Fruit fly (Drosophila melanogaster) whole organism, embryonic: ENCODE measurements around the gene Tsp74F.
A peak's percentile ranks its signal among the peaks of the same experiment; 100 is the strongest.

ENCODE experiments used
- Awh ChIP-seq: fragments of 200-800 bp; sonication (Bioruptor generic); IDR thresholded peaks from 2 replicates; pipeline ENCODE4, ENCODE4 v1.3.6; 2022; ENCODE audit warnings: missing biosample characterization, missing genetic modification characterization
- Bteb2 ChIP-seq: fragments of 200-800 bp; sonication (Bioruptor generic); optimal IDR thresholded peaks from 2 replicates; lab custom pipeline; 2016; ENCODE audit warnings: missing biosample characterization, missing genetic modification characterization
- CG10321 ChIP-seq: fragments of 200-800 bp; sonication (Bioruptor generic); IDR thresholded peaks from 2 replicates; pipeline ENCODE4 v1.3.6; 2022; ENCODE audit warnings: missing biosample characterization, missing genetic modification characterization
- CG11247 ChIP-seq: fragments of 200-800 bp; sonication (Bioruptor generic); IDR thresholded peaks from 2 replicates; pipeline ENCODE4 v1.3.6; 2022; ENCODE audit warnings: missing biosample characterization, missing genetic modification characterization
- CG12299 ChIP-seq: fragments of 200-800 bp; sonication (Bioruptor generic); optimal IDR thresholded peaks from 2 replicates; lab custom pipeline; 2018; ENCODE audit warnings: missing biosample characterization, mild to moderate bottlenecking, missing genetic modification characterization
- CG13624 ChIP-seq: fragments of 200-800 bp; sonication (Bioruptor generic); optimal IDR thresholded peaks from 2 replicates; lab custom pipeline; 2016; ENCODE audit warnings: missing biosample characterization, missing genetic modification characterization
- CG13775 ChIP-seq: fragments of 200-800 bp; sonication (Bioruptor generic); optimal IDR thresholded peaks from 3 replicates; lab custom pipeline; 2017; ENCODE audit warnings: missing biosample characterization, mild to moderate bottlenecking, missing genetic modification characterization
- CG15479 ChIP-seq: fragments of 200-800 bp; sonication (Bioruptor generic); optimal IDR thresholded peaks from 3 replicates; lab custom pipeline; 2019; ENCODE audit warnings: missing biosample characterization, mild to moderate bottlenecking, missing genetic modification characterization, moderate library complexity
- CG16815 ChIP-seq: fragments of 200-800 bp; sonication (Bioruptor generic); optimal IDR thresholded peaks from 3 replicates; lab custom pipeline; 2017; ENCODE audit warnings: missing biosample characterization, mild to moderate bottlenecking, missing genetic modification characterization
- CG16863 ChIP-seq: fragments of 200-800 bp; sonication (Bioruptor generic); optimal IDR thresholded peaks from 3 replicates; lab custom pipeline; 2016; ENCODE audit warnings: missing biosample characterization, missing genetic modification characterization
- CG31441 ChIP-seq: fragments of 200-800 bp; sonication (Bioruptor generic); IDR thresholded peaks from 2 replicates; pipeline ENCODE4 v1.3.6; 2022; ENCODE audit warnings: missing biosample characterization, missing genetic modification characterization
- CG33213 ChIP-seq: fragments of 200-800 bp; sonication (Bioruptor generic); optimal IDR thresholded peaks from 3 replicates; lab custom pipeline; 2016; ENCODE audit warnings: missing biosample characterization, missing genetic modification characterization
- CG34422 ChIP-seq: fragments of 200-800 bp; sonication (Bioruptor generic); IDR thresholded peaks from 3 replicates; pipeline ENCODE4 v1.3.6; 2022; ENCODE audit warnings: missing biosample characterization, missing genetic modification characterization
- CG4424 ChIP-seq: fragments of 200-800 bp; sonication (Bioruptor generic); optimal IDR thresholded peaks from 3 replicates; lab custom pipeline; 2016; ENCODE audit warnings: missing biosample characterization, missing genetic modification characterization
- CG6175 ChIP-seq: fragments of 200-800 bp; sonication (Bioruptor generic); IDR thresholded peaks from 3 replicates; pipeline ENCODE4 v1.3.6; 2022; ENCODE audit warnings: missing biosample characterization, missing genetic modification characterization
- CG6765 ChIP-seq: fragments of 200-800 bp; sonication (Bioruptor generic); optimal IDR thresholded peaks from 3 replicates; lab custom pipeline; 2017; ENCODE audit warnings: missing biosample characterization, mild to moderate bottlenecking, missing genetic modification characterization
- CG7372 ChIP-seq: fragments of 200-800 bp; sonication (Bioruptor generic); IDR thresholded peaks from 2 replicates; pipeline ENCODE4 v1.3.6; 2022; ENCODE audit warnings: missing biosample characterization, missing genetic modification characterization
- CG7556 ChIP-seq: fragments of 200-800 bp; sonication (Bioruptor generic); optimal IDR thresholded peaks from 2 replicates; lab custom pipeline; 2017; ENCODE audit warnings: missing biosample characterization, mild to moderate bottlenecking, missing genetic modification characterization
- CG9817 ChIP-seq: fragments of 200-800 bp; sonication (Bioruptor generic); optimal IDR thresholded peaks from 2 replicates; lab custom pipeline; 2018; ENCODE audit warnings: missing biosample characterization, mild to moderate bottlenecking, missing genetic modification characterization, moderate library complexity
- Chrac-16 ChIP-seq: fragments of 200-800 bp; sonication (Bioruptor generic); optimal IDR thresholded peaks from 3 replicates; lab custom pipeline; 2016; ENCODE audit warnings: missing biosample characterization, missing genetic modification characterization
- D19B ChIP-seq: fragments of 200-800 bp; sonication (Bioruptor generic); optimal IDR thresholded peaks from 2 replicates; lab custom pipeline; 2017; ENCODE audit warnings: missing biosample characterization, mild to moderate bottlenecking, missing genetic modification characterization
- Dek ChIP-seq: fragments of 200-800 bp; sonication (Bioruptor generic); optimal IDR thresholded peaks from 3 replicates; lab custom pipeline; 2019; ENCODE audit warnings: missing biosample characterization, mild to moderate bottlenecking, missing genetic modification characterization, moderate library complexity
- Dfd ChIP-seq, 2 experiments: fragments of >200 bp; optimal IDR thresholded peaks; 2 replicates each; lab custom pipeline; 2017; ENCODE audit warnings: missing biosample characterization in 2 of 2, missing genetic modification characterization in 2 of 2
- Doc2 ChIP-seq: fragments of 200-800 bp; sonication (Bioruptor generic); IDR thresholded peaks from 2 replicates; pipeline ENCODE4 v1.3.6; 2022; ENCODE audit warnings: missing biosample characterization, missing genetic modification characterization
- ERR ChIP-seq: fragments of 200-800 bp; sonication (Bioruptor generic); optimal IDR thresholded peaks from 2 replicates; lab custom pipeline; 2016; ENCODE audit warnings: missing biosample characterization, missing genetic modification characterization
- Gsc ChIP-seq: fragments of 200-800 bp; sonication (Bioruptor generic); IDR thresholded peaks from 2 replicates; pipeline ENCODE4 v1.3.6; 2022; ENCODE audit warnings: missing biosample characterization, missing genetic modification characterization
- Hsf ChIP-seq: fragments of 200-800 bp; sonication (Bioruptor generic); optimal IDR thresholded peaks from 3 replicates; lab custom pipeline; 2016; ENCODE audit warnings: missing biosample characterization, missing genetic modification characterization
- NC2α ChIP-seq: fragments of 200-800 bp; sonication (Bioruptor generic); optimal IDR thresholded peaks from 2 replicates; lab custom pipeline; 2016; ENCODE audit warnings: missing biosample characterization, missing genetic modification characterization
- Opbp ChIP-seq: fragments of 200-800 bp; sonication (Bioruptor generic); IDR thresholded peaks from 3 replicates; pipeline ENCODE4 v1.3.6; 2022; ENCODE audit warnings: missing biosample characterization, missing genetic modification characterization; ENCODE audit not compliant: partially characterized antibody
- PHDP ChIP-seq: fragments of 200-800 bp; sonication (Bioruptor generic); optimal IDR thresholded peaks from 3 replicates; lab custom pipeline; 2018; ENCODE audit warnings: missing biosample characterization, mild to moderate bottlenecking, missing genetic modification characterization, moderate library complexity
- Rfx ChIP-seq: fragments of 200-800 bp; sonication (Bioruptor generic); IDR thresholded peaks from 2 replicates; pipeline ENCODE4 v1.3.6; 2022; ENCODE audit warnings: missing biosample characterization, missing genetic modification characterization
- Sry-β ChIP-seq: fragments of 200-800 bp; sonication (Bioruptor generic); optimal IDR thresholded peaks from 2 replicates; lab custom pipeline; 2018; ENCODE audit warnings: missing biosample characterization, mild to moderate bottlenecking, missing genetic modification characterization, moderate library complexity
- YL-1 ChIP-seq: fragments of 200-800 bp; sonication (Bioruptor generic); optimal IDR thresholded peaks from 3 replicates; lab custom pipeline; 2017; ENCODE audit warnings: missing biosample characterization, mild to moderate bottlenecking, missing genetic modification characterization
- br ChIP-seq: fragments of >200 bp; optimal IDR thresholded peaks from 2 replicates; lab custom pipeline; 2017
- crol ChIP-seq: fragments of 200-800 bp; sonication (Bioruptor generic); IDR thresholded peaks from 2 replicates; pipeline ENCODE4 v1.3.6; 2022; ENCODE audit warnings: missing biosample characterization, missing genetic modification characterization
- ftz-f1 ChIP-seq: fragments of 200-800 bp; sonication (Bioruptor generic); optimal IDR thresholded peaks from 2 replicates; lab custom pipeline; 2016; ENCODE audit warnings: missing biosample characterization, missing genetic modification characterization
- gcm2 ChIP-seq: fragments of 200-800 bp; sonication (Bioruptor generic); optimal IDR thresholded peaks from 2 replicates; lab custom pipeline; 2016; ENCODE audit warnings: missing biosample characterization, missing genetic modification characterization
- gem ChIP-seq: fragments of 200-800 bp; sonication (Bioruptor generic); optimal IDR thresholded peaks from 2 replicates; lab custom pipeline; 2019; ENCODE audit warnings: missing biosample characterization, mild to moderate bottlenecking, missing genetic modification characterization, moderate library complexity
- gsb-n ChIP-seq: fragments of 200-800 bp; sonication (Bioruptor generic); optimal IDR thresholded peaks from 3 replicates; lab custom pipeline; 2018; ENCODE audit warnings: missing biosample characterization, mild to moderate bottlenecking, missing genetic modification characterization
- insv ChIP-seq, 2 experiments: fragments of 200-800 bp; sonication (Bioruptor generic); optimal IDR thresholded peaks; 3 replicates each; lab custom pipeline; 2016 to 2018; ENCODE audit warnings: missing biosample characterization in 2 of 2, missing genetic modification characterization in 2 of 2
- kah ChIP-seq: fragments of 200-800 bp; sonication (Bioruptor generic); optimal IDR thresholded peaks from 2 replicates; lab custom pipeline; 2018; ENCODE audit warnings: missing biosample characterization, mild to moderate bottlenecking, missing genetic modification characterization
- lmd ChIP-seq: fragments of 200-800 bp; sonication (Bioruptor generic); IDR thresholded peaks from 2 replicates; pipeline ENCODE4 v1.3.6; 2022; ENCODE audit warnings: missing biosample characterization, missing genetic modification characterization
- nerfin-2 ChIP-seq: fragments of 200-800 bp; sonication (Bioruptor generic); IDR thresholded peaks from 2 replicates; pipeline ENCODE4 v1.3.6; 2022; ENCODE audit warnings: missing biosample characterization, missing genetic modification characterization; ENCODE audit not compliant: partially characterized antibody
- salm ChIP-seq: fragments of 200-800 bp; sonication (Bioruptor generic); optimal IDR thresholded peaks from 2 replicates; lab custom pipeline; 2018; ENCODE audit warnings: missing biosample characterization, mild to moderate bottlenecking, missing genetic modification characterization
- slbo ChIP-seq: fragments of 200-800 bp; sonication (Bioruptor generic); IDR thresholded peaks from 2 replicates; pipeline ENCODE4 v1.3.6; 2022; ENCODE audit warnings: missing biosample characterization, missing genetic modification characterization
- sug ChIP-seq: fragments of 200-800 bp; optimal IDR thresholded peaks from 2 replicates; lab custom pipeline; 2019; ENCODE audit warnings: missing biosample characterization, mild to moderate bottlenecking, missing genetic modification characterization, moderate library complexity
- tll ChIP-seq, 2 experiments: fragments of 200-800 bp in 1 of 2; fragments of >200 bp in 1 of 2; sonication (Bioruptor generic) in 1 of 2; optimal IDR thresholded peaks; 2 replicates each; lab custom pipeline; 2017 to 2019; ENCODE audit warnings: missing biosample characterization in 2 of 2, missing genetic modification characterization in 2 of 2, mild to moderate bottlenecking in 1 of 2, moderate library complexity in 1 of 2
- tup ChIP-seq: fragments of 200-800 bp; sonication (Bioruptor generic); optimal IDR thresholded peaks from 2 replicates; lab custom pipeline; 2016; ENCODE audit warnings: missing biosample characterization, mild to moderate bottlenecking, missing genetic modification characterization, moderate library complexity
- usp ChIP-seq: fragments of >200 bp; optimal IDR thresholded peaks from 2 replicates; lab custom pipeline; 2017; ENCODE audit warnings: missing biosample characterization, missing genetic modification characterization
- wek ChIP-seq: fragments of 200-800 bp; sonication (Bioruptor generic); optimal IDR thresholded peaks from 3 replicates; lab custom pipeline; 2018; ENCODE audit warnings: missing biosample characterization, mild to moderate bottlenecking, missing genetic modification characterization, moderate library complexity

The Tsp74F gene

DNA sequence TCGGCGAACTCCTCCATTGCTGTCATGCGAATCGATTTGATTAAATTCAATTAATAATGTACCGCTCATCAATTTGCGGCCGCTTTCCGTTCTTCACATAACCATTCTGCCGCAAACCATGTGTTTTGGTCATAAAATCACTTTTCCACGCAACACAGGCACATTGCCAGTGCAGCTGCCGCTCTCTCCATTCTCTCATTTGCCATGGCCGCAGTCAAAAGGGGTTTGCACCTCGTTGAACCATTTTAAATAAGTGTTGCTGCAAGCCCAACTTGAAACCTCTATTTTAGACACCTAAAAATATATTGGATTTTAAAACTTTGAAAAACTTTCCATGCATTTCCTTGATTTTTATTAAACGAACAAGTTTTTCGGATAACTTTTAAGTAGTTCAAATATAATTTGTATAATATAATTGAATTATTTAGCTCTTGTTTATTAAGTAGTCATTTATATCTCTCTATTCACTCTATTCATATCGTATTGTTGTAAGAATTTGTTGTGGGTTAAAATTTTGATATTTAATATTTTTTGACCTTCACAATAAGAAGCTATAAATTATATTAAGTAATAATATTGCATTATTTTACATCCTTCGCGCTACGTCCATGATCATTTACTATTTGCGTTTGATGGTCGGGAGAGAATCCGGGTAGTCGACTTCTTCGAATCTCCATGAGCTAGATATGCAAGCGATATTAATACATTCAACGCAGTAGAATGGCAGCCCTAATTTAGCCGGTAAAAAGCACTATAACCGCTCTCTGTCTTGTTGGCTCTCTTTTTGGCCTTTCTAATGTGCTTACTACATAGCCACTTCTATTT, 38.8 kb downstream of the Tsp74F start, which contains the start of gene CG5535 (continued):
- TF ChIP-seq wek (GFP tag; lab: Kevin White, UChicago) = no peak
- no peak for TF ChIP-seq Opbp (GFP tag; lab: Robert Waterston, UW)
- no peak for TF ChIP-seq gcm2
- peak; percentile 24 for TF ChIP-seq CG11247 (GFP tag; lab: Robert Waterston, UW)
- TF ChIP-seq Rfx = peak; percentile 88
- peak; percentile 22; the same call in 1 of the 2 replicates for TF ChIP-seq Awh (GFP tag; lab: Robert Waterston, UW)
- TF ChIP-seq PHDP (tag; lab: Kevin White, UChicago) = peak; percentile 74
- peak; percentile 47 for TF ChIP-seq ERR (GFP tag; lab: Kevin White, UChicago)
- no peak for TF ChIP-seq CG10321 (GFP tag; lab: Robert Waterston, UW)
- TF ChIP-seq CG31441 (GFP tag; lab: Robert Waterston, UW) = peak; percentile 89
- peak; percentile 91 for TF ChIP-seq CG13775
- peak; percentile 67 for TF ChIP-seq lmd (GFP tag; lab: Robert Waterston, UW)
- TF ChIP-seq br = no peak
- TF ChIP-seq slbo (GFP tag; lab: Robert Waterston, UW) = peak; percentile 84
- peak; percentile 71 for TF ChIP-seq sug (tag; lab: Kevin White, UChicago)
- peak; percentile 15 for TF ChIP-seq Bteb2
- TF ChIP-seq Dek = peak; percentile 71
- TF ChIP-seq Gsc = no peak
- no peak for TF ChIP-seq Dfd (GFP tag; optimal IDR thresholded peaks at IDR 0.05; lab: Kevin White, UChicago)
- TF ChIP-seq Sry-β = peak; percentile 27
- peak; percentile 59 for TF ChIP-seq gsb-n
- TF ChIP-seq CG33213 (GFP tag; lab: Kevin White, UChicago) = peak; percentile 46
- TF ChIP-seq Hsf (GFP tag; lab: Kevin White, UChicago) = peak; percentile 56
- TF ChIP-seq tup (GFP tag; lab: Kevin White, UChicago) = no peak
- TF ChIP-seq tll (GFP tag; optimal IDR thresholded peaks at IDR 0.05; lab: Kevin White, UChicago) = peak in 1 of 2 experiments; percentile 6
- TF ChIP-seq salm (tag; lab: Kevin White, UChicago) = peak; percentile 60
- TF ChIP-seq ftz-f1 (GFP tag; lab: Kevin White, UChicago) = no peak
- TF ChIP-seq crol (GFP tag; lab: Robert Waterston, UW) = peak; percentile 46
- peak in 1 of 2 experiments; percentile 47 for TF ChIP-seq insv (GFP tag; optimal IDR thresholded peaks at IDR 0.05; lab: Kevin White, UChicago)
- TF ChIP-seq YL-1 (GFP tag; lab: Kevin White, UChicago) = peak; percentile 61
- TF ChIP-seq kah (GFP tag; lab: Kevin White, UChicago) = no peak
- peak; percentile 86 for TF ChIP-seq CG4424 (GFP tag; lab: Kevin White, UChicago)
- no peak for TF ChIP-seq CG15479
- peak; percentile 64 for TF ChIP-seq Chrac-16
- no peak for TF ChIP-seq NC2α (GFP tag; lab: Kevin White, UChicago)
- TF ChIP-seq D19B (GFP tag; lab: Kevin White, UChicago) = peak; percentile 49
- TF ChIP-seq CG6175 (GFP tag; lab: Robert Waterston, UW) = peak; percentile 35; the same call in 1 of the 3 replicates
- no peak; the same call in 1 of the 2 replicates for TF ChIP-seq nerfin-2 (GFP tag; lab: Robert Waterston, UW)
- TF ChIP-seq CG12299 (tag; lab: Kevin White, UChicago) = peak; percentile 47
- TF ChIP-seq CG9817 (tag; lab: Kevin White, UChicago) = peak; percentile 49
- peak; percentile 90 for TF ChIP-seq gem (tag; lab: Kevin White, UChicago)
- TF ChIP-seq CG7372 = peak; percentile 52; the same call in 1 of the 2 replicates
- TF ChIP-seq CG6765 (GFP tag; lab: Kevin White, UChicago) = peak; percentile 80
- peak; percentile 62 for TF ChIP-seq CG34422 (GFP tag; lab: Robert Waterston, UW)
- TF ChIP-seq CG16863 (GFP tag; lab: Kevin White, UChicago) = no peak
- TF ChIP-seq usp (GFP tag; lab: Kevin White, UChicago) = no peak
- TF ChIP-seq CG7556 (GFP tag; lab: Kevin White, UChicago) = peak; percentile 97
- TF ChIP-seq CG16815 (GFP tag; lab: Kevin White, UChicago) = peak; percentile 86
- no peak for TF ChIP-seq Doc2 (GFP tag; lab: Robert Waterston, UW)
- TF ChIP-seq CG13624 (GFP tag; lab: Kevin White, UChicago) = peak; percentile 30
